Fruit fly (Drosophila melanogaster) S2 (cell line): Measurements from ENCODE around the gene Myc.

Experiments
- CG8478 ChIP-seq: fragments of >200 bp; optimal IDR thresholded peaks from 2 replicates; lab custom pipeline; 2018
- CTCF ChIP-seq, 2 experiments: fragments of >200 bp; optimal IDR thresholded peaks; 2 replicates each; lab custom pipeline; 2018

DNA sequence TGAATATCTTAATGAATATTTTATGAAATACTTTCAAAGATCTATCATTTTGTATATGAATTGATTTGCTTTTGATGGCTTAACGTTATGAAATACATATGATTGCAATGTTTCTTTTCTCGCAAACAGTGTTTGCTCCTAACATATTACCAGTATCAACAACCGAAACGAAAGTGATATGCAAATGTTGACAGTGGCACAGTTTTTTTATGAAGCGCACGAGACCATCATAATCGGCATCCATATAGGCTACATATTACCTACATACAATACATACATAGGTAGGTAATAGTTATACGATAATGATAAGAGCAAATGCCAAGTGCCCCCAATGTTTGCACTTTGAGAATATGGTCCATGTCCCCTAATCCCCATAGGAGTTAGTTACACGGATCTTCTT, 14.1 kb upstream of the Myc start:
- TF ChIP-seq CG8478 (lab: Kevin White, UChicago) (no peak), CTCF (optimal IDR thresholded peaks at IDR 0.05; lab: Kevin White, UChicago) (no peak)
